Worm (Caenorhabditis elegans) whole organism, L3 larva: Measurements from ENCODE around the gene F55C9.15.

ENCODE experiments used
- elt-1 ChIP-seq: fragments of 150-350 bp; optimal IDR thresholded peaks from 2 replicates; lab custom pipeline; 2014; ENCODE audit warnings: missing biosample characterization, missing genetic modification characterization
- lin-39 ChIP-seq: fragments of 150-350 bp; optimal IDR thresholded peaks from 2 replicates; lab custom pipeline; 2018; ENCODE audit warnings: missing biosample characterization, missing genetic modification reagents, missing genetic modification characterization
- mdl-1 ChIP-seq: fragments of 150-350 bp; optimal IDR thresholded peaks from 2 replicates; lab custom pipeline; 2014; ENCODE audit warnings: missing biosample characterization, missing genetic modification characterization
- nhr-237 ChIP-seq: fragments of 150-350 bp; optimal IDR thresholded peaks from 2 replicates; lab custom pipeline; 2014; ENCODE audit warnings: missing biosample characterization, missing genetic modification characterization
- tbx-2 ChIP-seq: sonication (generic microtip); optimal IDR thresholded peaks from 2 replicates; lab custom pipeline; 2016; ENCODE audit warnings: mild to moderate bottlenecking, missing genetic modification characterization, missing compliant biosample characterization
- unc-39 ChIP-seq: sonication (generic microtip); optimal IDR thresholded peaks from 4 replicates; lab custom pipeline; 2017; ENCODE audit warnings: missing biosample characterization, missing genetic modification characterization

ce11 chrV:19278488-19278887 is 28.3 kb downstream of the F55C9.15 start:
- no peak for TF ChIP-seq unc-39 (tag; lab: Kevin White, UChicago)
- no peak for TF ChIP-seq elt-1 (tag; lab: Kevin White, UChicago)
- TF ChIP-seq tbx-2 (tag; lab: Kevin White, UChicago): no peak
- no peak for TF ChIP-seq lin-39
- TF ChIP-seq mdl-1: no peak
- TF ChIP-seq nhr-237 (tag; lab: Kevin White, UChicago): no peak
